Worm (Caenorhabditis elegans) whole organism, midembryonic: ENCODE measurements around the gene C29F5.8.

Experiments
- T22C8.4 ChIP-seq: fragments of 200-800 bp; sonication (Bioruptor generic); IDR thresholded peaks from 2 replicates; pipeline ENCODE4 v1.3.6; 2022; ENCODE audit warnings: missing genetic modification characterization, missing compliant biosample characterization
- cog-1 ChIP-seq: sonication (generic microtip); optimal IDR thresholded peaks from 2 replicates; lab custom pipeline; 2016; ENCODE audit warnings: missing genetic modification characterization, missing compliant biosample characterization
- flt-1 ChIP-seq: fragments of 200-800 bp; sonication (Bioruptor generic); IDR thresholded peaks from 2 replicates; pipeline ENCODE4 v1.3.6; 2022; ENCODE audit warnings: missing genetic modification characterization, missing compliant biosample characterization
- klf-2 ChIP-seq: fragments of 200-800 bp; sonication (Bioruptor generic); conservative IDR thresholded peaks from 2 replicates; pipeline ENCODE4 v1.3.6; 2022; ENCODE audit warnings: missing genetic modification reagents, missing genetic modification characterization, missing compliant biosample characterization
- ref-1 ChIP-seq: fragments of 200-800 bp; sonication (Bioruptor generic); conservative IDR thresholded peaks from 2 replicates; pipeline ENCODE4 v1.3.6; 2022; ENCODE audit warnings: missing genetic modification reagents, missing genetic modification characterization, missing compliant biosample characterization
- tab-1 ChIP-seq: fragments of 200-800 bp; sonication (Bioruptor generic); IDR thresholded peaks from 2 replicates; pipeline ENCODE4 v1.3.6; 2022; ENCODE audit warnings: missing genetic modification characterization, missing compliant biosample characterization
- ztf-23 ChIP-seq: fragments of 200-800 bp; sonication (Bioruptor generic); IDR thresholded peaks from 2 replicates; pipeline ENCODE4 v1.3.6; 2022; ENCODE audit warnings: missing genetic modification reagents, missing genetic modification characterization, missing compliant biosample characterization
- ztf-29 ChIP-seq: fragments of 200-800 bp; sonication (Bioruptor generic); IDR thresholded peaks from 2 replicates; pipeline ENCODE4 v1.3.6; 2022; ENCODE audit warnings: missing genetic modification reagents, missing genetic modification characterization, missing compliant biosample characterization

ce11 chrII:6257220-6257877, 48.9 kb upstream of the C29F5.8 start:
- TF ChIP-seq ztf-29 (GFP tag; lab: Robert Waterston, UW) (no peak), klf-2 (GFP tag; lab: Robert Waterston, UW) (no peak), ref-1 (GFP tag; lab: Robert Waterston, UW) (no peak), flt-1 (GFP tag; lab: Robert Waterston, UW) (no peak), tab-1 (no peak), cog-1 (tag; lab: Kevin White, UChicago) (no peak), ztf-23 (GFP tag; lab: Robert Waterston, UW) (no peak), T22C8.4 (no peak)
